Fruit fly (Drosophila melanogaster) whole organism: ENCODE results near the gene Ptx1.

Experiments
- CG8478 ChIP-seq: fragments of >200 bp; optimal IDR thresholded peaks from 2 replicates; lab custom pipeline; 2018; ENCODE audit warnings: inconsistent platforms
- Dll ChIP-seq: fragments of >200 bp; optimal IDR thresholded peaks from 2 replicates; lab custom pipeline; 2017
- EcR ChIP-seq, 2 experiments: fragments of >200 bp; optimal IDR thresholded peaks; 2 replicates each; lab custom pipeline; 2017; ENCODE audit warnings: missing biosample characterization in 2 of 2, missing genetic modification characterization in 2 of 2, missing genetic modification reagents in 2 of 2
- pan ChIP-seq: fragments of >200 bp; optimal IDR thresholded peaks from 2 replicates; lab custom pipeline; 2017
- psq ChIP-seq: fragments of >200 bp; optimal IDR thresholded peaks from 2 replicates; lab custom pipeline; 2017
- usp ChIP-seq: fragments of >200 bp; optimal IDR thresholded peaks from 2 replicates; lab custom pipeline; 2017; ENCODE audit warnings: missing biosample characterization, missing genetic modification characterization, mixed read lengths

Gene Ptx1

dm6 chr3R:30913704-30914103 lies 1.1 kb downstream of the Ptx1 start:
- no peak for TF ChIP-seq CG8478
- TF ChIP-seq usp (GFP tag; lab: Kevin White, UChicago), result no peak
- no peak for TF ChIP-seq psq (lab: Kevin White, UChicago)
- TF ChIP-seq Dll, result no peak
- no peak for TF ChIP-seq EcR (GFP tag; optimal IDR thresholded peaks at IDR 0.05; lab: Kevin White, UChicago)
- TF ChIP-seq pan (lab: Kevin White, UChicago), result no peak

dm6 chr3R:30915235-30915634 lies 2.7 kb downstream of the Ptx1 start:
- TF ChIP-seq psq (lab: Kevin White, UChicago), result no peak
- TF ChIP-seq pan (lab: Kevin White, UChicago), result no peak
- TF ChIP-seq CG8478, result no peak
- TF ChIP-seq Dll, result no peak
- TF ChIP-seq EcR (GFP tag; optimal IDR thresholded peaks at IDR 0.05; lab: Kevin White, UChicago), result no peak
- TF ChIP-seq usp (GFP tag; lab: Kevin White, UChicago), result no peak

- no peak for TF ChIP-seq EcR (GFP tag; optimal IDR thresholded peaks at IDR 0.05; lab: Kevin White, UChicago)
- no peak for TF ChIP-seq usp (GFP tag; lab: Kevin White, UChicago)
- TF ChIP-seq pan (lab: Kevin White, UChicago), result no peak
- no peak for TF ChIP-seq psq (lab: Kevin White, UChicago)
- TF ChIP-seq Dll, result no peak
- TF ChIP-seq CG8478, result no peak
These were observed 3.5 kb downstream of the Ptx1 start for dm6 chr3R:30916024-30916423.

- TF ChIP-seq usp (GFP tag; lab: Kevin White, UChicago) (no peak), CG8478 (no peak), Dll (no peak), EcR (GFP tag; optimal IDR thresholded peaks at IDR 0.05; lab: Kevin White, UChicago) (no peak), psq (lab: Kevin White, UChicago) (no peak), pan (lab: Kevin White, UChicago) (no peak)
These were observed 6.3 kb downstream of the Ptx1 start for dm6 chr3R:30918872-30919271.

- TF ChIP-seq usp (GFP tag; lab: Kevin White, UChicago), result no peak
- TF ChIP-seq Dll, result no peak
- no peak for TF ChIP-seq CG8478
- TF ChIP-seq psq (lab: Kevin White, UChicago), result no peak
- no peak for TF ChIP-seq EcR (GFP tag; optimal IDR thresholded peaks at IDR 0.05; lab: Kevin White, UChicago)
These were observed 9.9 kb downstream of the Ptx1 start for dm6 chr3R:30922414-30922813.

- no peak for TF ChIP-seq pan (lab: Kevin White, UChicago)
- TF ChIP-seq usp (GFP tag; lab: Kevin White, UChicago), result no peak
- no peak for TF ChIP-seq EcR (GFP tag; optimal IDR thresholded peaks at IDR 0.05; lab: Kevin White, UChicago)
- no peak for TF ChIP-seq Dll
- no peak for TF ChIP-seq CG8478
- TF ChIP-seq psq (lab: Kevin White, UChicago), result no peak
These were observed 11.0 kb downstream of the Ptx1 start for dm6 chr3R:30923581-30923980.

dm6 chr3R:30925436-30925835 lies 12.9 kb downstream of the Ptx1 start:
- TF ChIP-seq EcR (GFP tag; optimal IDR thresholded peaks at IDR 0.05; lab: Kevin White, UChicago) (no peak), CG8478 (no peak), Dll (no peak), usp (GFP tag; lab: Kevin White, UChicago) (no peak), pan (lab: Kevin White, UChicago) (no peak), psq (lab: Kevin White, UChicago) (no peak)

- TF ChIP-seq EcR (GFP tag; optimal IDR thresholded peaks at IDR 0.05; lab: Kevin White, UChicago) (no peak), psq (lab: Kevin White, UChicago) (no peak), CG8478 (no peak)
These were observed 13.5 kb downstream of the Ptx1 start for dm6 chr3R:30926033-30926432.

- TF ChIP-seq psq (lab: Kevin White, UChicago) (no peak), EcR (GFP tag; optimal IDR thresholded peaks at IDR 0.05; lab: Kevin White, UChicago) (no peak), Dll (no peak), CG8478 (no peak), usp (GFP tag; lab: Kevin White, UChicago) (no peak)
These were observed 16.1 kb downstream of the Ptx1 start for dm6 chr3R:30928634-30929033.

dm6 chr3R:30932092-30932491 lies 19.5 kb downstream of the Ptx1 start:
- no peak for TF ChIP-seq pan (lab: Kevin White, UChicago)
- no peak for TF ChIP-seq CG8478
- TF ChIP-seq Dll, result no peak
- no peak for TF ChIP-seq usp (GFP tag; lab: Kevin White, UChicago)
- no peak for TF ChIP-seq EcR (GFP tag; optimal IDR thresholded peaks at IDR 0.05; lab: Kevin White, UChicago)
- no peak for TF ChIP-seq psq (lab: Kevin White, UChicago)

dm6 chr3R:30933894-30934434 lies 21.4 kb downstream of the Ptx1 start:
- TF ChIP-seq usp (GFP tag; lab: Kevin White, UChicago) (no peak), CG8478 (no peak), Dll (no peak), pan (lab: Kevin White, UChicago) (no peak), psq (lab: Kevin White, UChicago) (no peak), EcR (GFP tag; optimal IDR thresholded peaks at IDR 0.05; lab: Kevin White, UChicago) (no peak)

- TF ChIP-seq psq (lab: Kevin White, UChicago), result no peak
- no peak for TF ChIP-seq Dll
- TF ChIP-seq CG8478, result no peak
- no peak for TF ChIP-seq usp (GFP tag; lab: Kevin White, UChicago)
- no peak for TF ChIP-seq EcR (GFP tag; optimal IDR thresholded peaks at IDR 0.05; lab: Kevin White, UChicago)
- TF ChIP-seq pan (lab: Kevin White, UChicago), result no peak
These were observed 23.9 kb downstream of the Ptx1 start, which contains the start of gene CG15549 for dm6 chr3R:30936407-30936806. Gene CG15549 (minus strand): TSS chr3R:30936507.

- no peak for TF ChIP-seq pan (lab: Kevin White, UChicago)
- no peak for TF ChIP-seq Dll
- no peak for TF ChIP-seq EcR (GFP tag; optimal IDR thresholded peaks at IDR 0.05; lab: Kevin White, UChicago)
- TF ChIP-seq CG8478, result no peak
- no peak for TF ChIP-seq psq (lab: Kevin White, UChicago)
- TF ChIP-seq usp (GFP tag; lab: Kevin White, UChicago), result no peak
These were observed 24.4 kb downstream of the Ptx1 start, which contains the start of gene CG15550 for dm6 chr3R:30937002-30937401. Gene CG15550 (minus strand): TSS chr3R:30937102.
